Fruit fly (Drosophila melanogaster) whole organism, embryonic: Measurements from ENCODE around the gene Taf6.
A peak's percentile ranks its signal among the peaks of the same experiment; 100 is the strongest.

Source experiments
- Abd-B ChIP-seq: fragments of 200-800 bp; sonication (Bioruptor generic); optimal IDR thresholded peaks from 2 replicates; lab custom pipeline; 2018; ENCODE audit warnings: missing biosample characterization, mild to moderate bottlenecking, missing genetic modification characterization, moderate library complexity
- Ada2b ChIP-seq: fragments of 200-800 bp; sonication (Bioruptor generic); IDR thresholded peaks from 2 replicates; pipeline ENCODE4 v1.3.6; 2022; ENCODE audit warnings: missing biosample characterization, missing genetic modification characterization
- Atf6 ChIP-seq: fragments of 200-800 bp; sonication (Bioruptor generic); IDR thresholded peaks from 2 replicates; pipeline ENCODE4 v1.3.6; 2022; ENCODE audit warnings: missing biosample characterization, missing genetic modification characterization
- C15 ChIP-seq: fragments of 200-800 bp; sonication (Bioruptor generic); IDR thresholded peaks from 3 replicates; pipeline ENCODE4 v1.3.6; 2022; ENCODE audit warnings: missing biosample characterization, missing genetic modification characterization
- CG10565 ChIP-seq: fragments of 200-800 bp; sonication (Bioruptor generic); optimal IDR thresholded peaks from 3 replicates; lab custom pipeline; 2016; ENCODE audit warnings: missing biosample characterization, mild to moderate bottlenecking, missing genetic modification characterization
- CG11398 ChIP-seq: fragments of 200-800 bp; sonication (Bioruptor generic); optimal IDR thresholded peaks from 2 replicates; lab custom pipeline; 2016; ENCODE audit warnings: missing biosample characterization, missing genetic modification characterization
- CG11504 ChIP-seq: fragments of 200-800 bp; sonication (Bioruptor generic); optimal IDR thresholded peaks from 3 replicates; lab custom pipeline; 2019; ENCODE audit warnings: missing biosample characterization, mild to moderate bottlenecking, missing genetic modification characterization, moderate library complexity
- CG15269 ChIP-seq: fragments of 200-800 bp; sonication (Bioruptor generic); optimal IDR thresholded peaks from 2 replicates; lab custom pipeline; 2018; ENCODE audit warnings: missing biosample characterization, mild to moderate bottlenecking, missing genetic modification characterization, moderate library complexity
- CG1529 ChIP-seq: fragments of 200-800 bp; sonication (Bioruptor generic); optimal IDR thresholded peaks from 3 replicates; lab custom pipeline; 2018; ENCODE audit warnings: missing biosample characterization, missing genetic modification characterization
- CG1603 ChIP-seq: fragments of 200-800 bp; sonication (Bioruptor generic); optimal IDR thresholded peaks from 2 replicates; lab custom pipeline; 2019; ENCODE audit warnings: missing biosample characterization, mild to moderate bottlenecking, missing genetic modification characterization, moderate library complexity
- CG1647 ChIP-seq: fragments of 200-800 bp; sonication (Bioruptor generic); optimal IDR thresholded peaks from 3 replicates; lab custom pipeline; 2016; ENCODE audit warnings: missing biosample characterization, missing genetic modification characterization
- CG16779 ChIP-seq: fragments of 200-800 bp; sonication (Bioruptor generic); IDR thresholded peaks from 2 replicates; pipeline ENCODE4 v1.3.6; 2022; ENCODE audit warnings: missing biosample characterization, missing genetic modification characterization
- CG17385 ChIP-seq: fragments of 200-800 bp; sonication (Bioruptor generic); optimal IDR thresholded peaks from 3 replicates; lab custom pipeline; 2018; ENCODE audit warnings: missing biosample characterization, mild to moderate bottlenecking, missing genetic modification characterization
- CG17912 ChIP-seq: fragments of 200-800 bp; sonication (Bioruptor generic); optimal IDR thresholded peaks from 2 replicates; lab custom pipeline; 2018; ENCODE audit warnings: missing biosample characterization, mild to moderate bottlenecking, missing genetic modification characterization
- CG30020 ChIP-seq: fragments of 200-800 bp; optimal IDR thresholded peaks from 2 replicates; lab custom pipeline; 2019; ENCODE audit warnings: missing biosample characterization, mild to moderate bottlenecking, missing genetic modification characterization, moderate library complexity
- CG31388 ChIP-seq: fragments of 200-800 bp; sonication (Bioruptor generic); optimal IDR thresholded peaks from 2 replicates; lab custom pipeline; 2016; ENCODE audit warnings: missing biosample characterization, missing genetic modification characterization
- CG34224 ChIP-seq: fragments of 200-800 bp; sonication (Bioruptor generic); IDR thresholded peaks from 3 replicates; pipeline ENCODE4 v1.3.6; 2022; ENCODE audit warnings: missing biosample characterization, missing genetic modification characterization; ENCODE audit not compliant: partially characterized antibody
- CG5953 ChIP-seq: fragments of 200-800 bp; sonication (Bioruptor generic); IDR thresholded peaks from 2 replicates; pipeline ENCODE4 v1.3.6; 2022; ENCODE audit warnings: missing biosample characterization, missing genetic modification characterization
- CG6254 ChIP-seq: fragments of 200-800 bp; sonication (Bioruptor generic); optimal IDR thresholded peaks from 3 replicates; lab custom pipeline; 2017; ENCODE audit warnings: mild to moderate bottlenecking, missing biosample characterization, missing genetic modification reagents, missing genetic modification characterization
- CG7372 ChIP-seq: fragments of 200-800 bp; sonication (Bioruptor generic); IDR thresholded peaks from 2 replicates; pipeline ENCODE4 v1.3.6; 2022; ENCODE audit warnings: missing biosample characterization, missing genetic modification characterization
- Dad ChIP-seq: fragments of 200-800 bp; sonication (Bioruptor generic); optimal IDR thresholded peaks from 3 replicates; lab custom pipeline; 2016; ENCODE audit warnings: missing biosample characterization, missing genetic modification characterization
- Eip74EF ChIP-seq, 2 experiments: fragments of 200-800 bp in 1 of 2; fragments of >200 bp in 1 of 2; sonication (Bioruptor generic) in 1 of 2; optimal IDR thresholded peaks; 2 replicates each; lab custom pipeline; 2017 to 2019; ENCODE audit warnings: missing biosample characterization in 2 of 2, missing genetic modification characterization in 2 of 2, mild to moderate bottlenecking in 1 of 2, moderate library complexity in 1 of 2
- Ets65A ChIP-seq: fragments of 200-800 bp; sonication (Bioruptor generic); peaks from one replicate; lab custom pipeline; 2016; ENCODE audit warnings: missing biosample characterization, missing genetic modification characterization
- H2.0 ChIP-seq: fragments of 200-800 bp; sonication (Bioruptor generic); IDR thresholded peaks from 2 replicates; pipeline ENCODE4 v1.3.6; 2022; ENCODE audit warnings: missing biosample characterization, missing genetic modification characterization
- HLH3B ChIP-seq: fragments of 200-800 bp; sonication (Bioruptor generic); IDR thresholded peaks from 2 replicates; pipeline ENCODE4 v1.3.6; 2022; ENCODE audit warnings: missing biosample characterization, missing genetic modification characterization
- HLHmδ ChIP-seq: fragments of 200-800 bp; sonication (Bioruptor generic); optimal IDR thresholded peaks from 2 replicates; lab custom pipeline; 2018; ENCODE audit warnings: missing biosample characterization, mild to moderate bottlenecking, missing genetic modification characterization, moderate library complexity
- HmgZ ChIP-seq: fragments of 200-800 bp; sonication (Bioruptor generic); optimal IDR thresholded peaks from 2 replicates; lab custom pipeline; 2018; ENCODE audit warnings: missing biosample characterization, mild to moderate bottlenecking, missing genetic modification characterization
- Lim3 ChIP-seq: fragments of 200-800 bp; sonication (Bioruptor generic); IDR thresholded peaks from 2 replicates; pipeline ENCODE4 v1.3.6; 2022; ENCODE audit warnings: missing biosample characterization, missing genetic modification characterization
- MBD-R2 ChIP-seq: fragments of 200-800 bp; sonication (Bioruptor generic); IDR thresholded peaks from 2 replicates; pipeline ENCODE4 v1.3.6; 2022; ENCODE audit warnings: missing biosample characterization, missing genetic modification characterization
- NfI ChIP-seq: fragments of 200-800 bp; sonication (Bioruptor generic); optimal IDR thresholded peaks from 3 replicates; lab custom pipeline; 2018; ENCODE audit warnings: missing biosample characterization, mild to moderate bottlenecking, missing genetic modification characterization, moderate library complexity
- Spps ChIP-seq: fragments of 200-800 bp; sonication (Bioruptor generic); optimal IDR thresholded peaks from 2 replicates; lab custom pipeline; 2018; ENCODE audit warnings: missing biosample characterization, mild to moderate bottlenecking, missing genetic modification characterization
- Sry-β ChIP-seq: fragments of 200-800 bp; sonication (Bioruptor generic); optimal IDR thresholded peaks from 2 replicates; lab custom pipeline; 2018; ENCODE audit warnings: missing biosample characterization, mild to moderate bottlenecking, missing genetic modification characterization, moderate library complexity
- Vsx1 ChIP-seq: fragments of 200-800 bp; sonication (Bioruptor generic); optimal IDR thresholded peaks from 2 replicates; lab custom pipeline; 2017; ENCODE audit warnings: missing biosample characterization, mild to moderate bottlenecking, missing genetic modification characterization, missing genetic modification reagents
- amos ChIP-seq: fragments of 200-800 bp; sonication (Bioruptor generic); IDR thresholded peaks from 2 replicates; pipeline ENCODE4 v1.3.6; 2022; ENCODE audit warnings: missing biosample characterization, missing genetic modification characterization; ENCODE audit not compliant: partially characterized antibody
- cas ChIP-seq: fragments of 200-800 bp; sonication (Bioruptor generic); IDR thresholded peaks from 2 replicates; pipeline ENCODE4 v1.3.6; 2022; ENCODE audit warnings: missing biosample characterization, missing genetic modification characterization
- disco-r ChIP-seq: fragments of 200-800 bp; sonication (Bioruptor generic); optimal IDR thresholded peaks from 2 replicates; lab custom pipeline; 2016; ENCODE audit warnings: missing biosample characterization, missing genetic modification characterization
- eyg ChIP-seq: fragments of 200-800 bp; sonication (Bioruptor generic); optimal IDR thresholded peaks from 3 replicates; lab custom pipeline; 2016; ENCODE audit warnings: missing biosample characterization, missing genetic modification characterization
- fd102C ChIP-seq: fragments of 200-800 bp; sonication (Bioruptor generic); optimal IDR thresholded peaks from 2 replicates; lab custom pipeline; 2018; ENCODE audit warnings: missing biosample characterization, mild to moderate bottlenecking, missing genetic modification characterization, moderate library complexity
- gcm2 ChIP-seq: fragments of 200-800 bp; sonication (Bioruptor generic); optimal IDR thresholded peaks from 2 replicates; lab custom pipeline; 2016; ENCODE audit warnings: missing biosample characterization, missing genetic modification characterization
- lov ChIP-seq, 2 experiments: fragments of 200-800 bp in 1 of 2; fragments of >200 bp in 1 of 2; sonication (Bioruptor generic) in 1 of 2; IDR thresholded peaks in 1 of 2; optimal IDR thresholded peaks in 1 of 2; 2 replicates in 1 of 2; 3 replicates in 1 of 2; pipeline versions ENCODE4 v1.3.6 to Lab custom; 2017 to 2022; ENCODE audit warnings: missing biosample characterization in 1 of 2, missing genetic modification characterization in 1 of 2
- oc ChIP-seq: fragments of 200-800 bp; sonication (Bioruptor generic); optimal IDR thresholded peaks from 2 replicates; lab custom pipeline; 2018; ENCODE audit warnings: missing biosample characterization, mild to moderate bottlenecking, missing genetic modification characterization, moderate library complexity
- pros ChIP-seq: fragments of 200-800 bp; sonication (Bioruptor generic); optimal IDR thresholded peaks from 3 replicates; lab custom pipeline; 2019; ENCODE audit warnings: missing biosample characterization, mild to moderate bottlenecking, missing genetic modification characterization, moderate library complexity
- pum ChIP-seq: fragments of 200-800 bp; sonication (Bioruptor generic); optimal IDR thresholded peaks from 2 replicates; lab custom pipeline; 2016; ENCODE audit warnings: missing biosample characterization, missing genetic modification characterization
- row ChIP-seq: fragments of 200-800 bp; sonication (Bioruptor generic); IDR thresholded peaks from 3 replicates; pipeline ENCODE4 v1.3.6; 2022; ENCODE audit warnings: missing biosample characterization, missing genetic modification characterization
- sim ChIP-seq: fragments of 200-800 bp; sonication (Bioruptor generic); IDR thresholded peaks from 2 replicates; pipeline ENCODE4 v1.3.6; 2022; ENCODE audit warnings: missing biosample characterization, missing genetic modification characterization
- sna ChIP-seq: fragments of 200-800 bp; sonication (Bioruptor generic); IDR thresholded peaks from 2 replicates; pipeline ENCODE4 v1.3.6; 2022; ENCODE audit warnings: missing biosample characterization, missing genetic modification characterization; ENCODE audit not compliant: partially characterized antibody
- ssp ChIP-seq: fragments of 200-800 bp; sonication (Bioruptor generic); IDR thresholded peaks from 2 replicates; pipeline ENCODE4 v1.3.6; 2022; ENCODE audit warnings: missing biosample characterization, missing genetic modification characterization
- stwl ChIP-seq: fragments of 200-800 bp; sonication (Bioruptor generic); optimal IDR thresholded peaks from 3 replicates; lab custom pipeline; 2018; ENCODE audit warnings: missing biosample characterization, mild to moderate bottlenecking, missing genetic modification characterization, moderate library complexity
- tna ChIP-seq: fragments of 200-800 bp; sonication (Bioruptor generic); IDR thresholded peaks from 2 replicates; pipeline ENCODE4 v1.3.6; 2022; ENCODE audit warnings: missing biosample characterization, missing genetic modification characterization; ENCODE audit not compliant: partially characterized antibody
- zen ChIP-seq: fragments of 200-800 bp; sonication (Bioruptor generic); optimal IDR thresholded peaks from 3 replicates; lab custom pipeline; 2018; ENCODE audit warnings: missing biosample characterization, mild to moderate bottlenecking, missing genetic modification characterization, moderate library complexity

Taf6 gene

dm6 chr3L:19585979-19586378 lies 12.9 kb upstream of the Taf6 start, which contains the start of the genes CG9231 and CG9330 (continued):
- TF ChIP-seq ssp (GFP tag; lab: Robert Waterston, UW), result 0 out of 2 replicates have a peak, but pooled peaks have one; percentile 25
- no peak for TF ChIP-seq CG1647 (GFP tag; lab: Kevin White, UChicago)
- no peak for TF ChIP-seq oc (tag; lab: Kevin White, UChicago)
- no peak for TF ChIP-seq CG10565 (GFP tag; lab: Kevin White, UChicago)
- TF ChIP-seq Sry-β (GFP tag; lab: Kevin White, UChicago), result no peak
- TF ChIP-seq CG5953 (GFP tag; lab: Robert Waterston, UW), result no peak
- TF ChIP-seq Ets65A, result peak; percentile 55
- no peak for TF ChIP-seq sim
- 0 out of 2 replicates have a peak, but pooled peaks have one; percentile 9 for TF ChIP-seq Ada2b (GFP tag; lab: Robert Waterston, UW)
- peak; percentile 57 for TF ChIP-seq CG30020
- TF ChIP-seq CG11504, result peak; percentile 50
- no peak for TF ChIP-seq eyg (GFP tag; lab: Kevin White, UChicago)
- no peak for TF ChIP-seq sna (GFP tag; lab: Robert Waterston, UW)
- TF ChIP-seq Dad (GFP tag; lab: Kevin White, UChicago), result peak; percentile 3
- no peak for TF ChIP-seq CG17385 (GFP tag; lab: Kevin White, UChicago)
- no peak for TF ChIP-seq CG7372 (GFP tag; lab: Robert Waterston, UW)
- TF ChIP-seq HLH3B, result no peak
- TF ChIP-seq Lim3 (GFP tag; lab: Robert Waterston, UW), result no peak
- no peak for TF ChIP-seq tna (GFP tag; lab: Robert Waterston, UW)
- no peak for TF ChIP-seq fd102C (GFP tag; lab: Kevin White, UChicago)
- no peak for TF ChIP-seq H2.0 (GFP tag; lab: Robert Waterston, UW)
- TF ChIP-seq Vsx1 (GFP tag; lab: Kevin White, UChicago), result no peak
- TF ChIP-seq Eip74EF (GFP tag; optimal IDR thresholded peaks at IDR 0.05; lab: Kevin White, UChicago), result peak in 1 of 2 experiments; percentile 41
- no peak for TF ChIP-seq amos (GFP tag; lab: Robert Waterston, UW)
- peak; percentile 27 for TF ChIP-seq zen (tag; lab: Kevin White, UChicago)
- no peak for TF ChIP-seq CG1529 (GFP tag; lab: Kevin White, UChicago)
- TF ChIP-seq lov (optimal IDR thresholded peaks at IDR 0.05; lab: Kevin White, UChicago), result no peak
- no peak for TF ChIP-seq lov (GFP tag; IDR thresholded peaks at IDR 0.05; lab: Robert Waterston, UW)
- TF ChIP-seq pum, result peak; percentile 18
- no peak for TF ChIP-seq Spps (tag; lab: Kevin White, UChicago)
- no peak for TF ChIP-seq gcm2 (GFP tag; lab: Kevin White, UChicago)
- TF ChIP-seq CG15269 (tag; lab: Kevin White, UChicago), result no peak
- TF ChIP-seq CG1603 (tag; lab: Kevin White, UChicago), result peak; percentile 52
- TF ChIP-seq cas (GFP tag; lab: Robert Waterston, UW), result no peak
- TF ChIP-seq CG31388 (GFP tag; lab: Kevin White, UChicago), result no peak
- peak; percentile 52; the same call in 1 of the 3 replicates for TF ChIP-seq row (GFP tag; lab: Robert Waterston, UW)
- TF ChIP-seq C15, result no peak
- TF ChIP-seq HLHmδ (GFP tag; lab: Kevin White, UChicago), result no peak
- peak; percentile 12 for TF ChIP-seq CG6254 (GFP tag; lab: Kevin White, UChicago)
- no peak for TF ChIP-seq disco-r (GFP tag; lab: Kevin White, UChicago)
- no peak for TF ChIP-seq Atf6
- peak; percentile 60 for TF ChIP-seq MBD-R2
- no peak for TF ChIP-seq Abd-B (GFP tag; lab: Kevin White, UChicago)
- TF ChIP-seq HmgZ, result peak; percentile 56
- TF ChIP-seq CG16779 (GFP tag; lab: Robert Waterston, UW), result no peak
- TF ChIP-seq CG17912, result no peak
- TF ChIP-seq CG34224 (GFP tag; lab: Robert Waterston, UW), result peak; percentile 42; the same call in 1 of the 3 replicates
- no peak for TF ChIP-seq CG11398 (GFP tag; lab: Kevin White, UChicago)
- peak; percentile 5 for TF ChIP-seq NfI (GFP tag; lab: Kevin White, UChicago)
- TF ChIP-seq pros (GFP tag; lab: Kevin White, UChicago), result no peak
- TF ChIP-seq stwl, result peak; percentile 84
